Worm (Caenorhabditis elegans) whole organism, L4 larva: ENCODE measurements around the gene R05G9.3.

Experiments
- F10B5.3 ChIP-seq: sonication (generic microtip); optimal IDR thresholded peaks from 2 replicates; lab custom pipeline; 2016; ENCODE audit warnings: mild to moderate bottlenecking, missing genetic modification characterization, missing compliant biosample characterization
- R02D3.7 ChIP-seq: fragments of 150-350 bp; sonication (generic microtip); optimal IDR thresholded peaks from 3 replicates; lab custom pipeline; 2014; ENCODE audit warnings: missing biosample characterization, missing genetic modification characterization
- Y105C5A.15 ChIP-seq: fragments of 200-800 bp; sonication (Bioruptor generic); IDR thresholded peaks from 2 replicates; pipeline ENCODE4 v1.3.6; 2022; ENCODE audit warnings: missing genetic modification characterization, missing compliant biosample characterization
- arid-1 ChIP-seq: fragments of 200-800 bp; sonication (Bioruptor generic); conservative IDR thresholded peaks from 2 replicates; pipeline ENCODE4 v1.3.6; 2022; ENCODE audit warnings: missing genetic modification reagents, missing genetic modification characterization, missing compliant biosample characterization
- egl-27 ChIP-seq: sonication (generic microtip); optimal IDR thresholded peaks from 3 replicates; lab custom pipeline; 2017; ENCODE audit warnings: missing biosample characterization, missing genetic modification reagents, missing genetic modification characterization
- fkh-10 ChIP-seq: fragments of 150-350 bp; optimal IDR thresholded peaks from 2 replicates; lab custom pipeline; 2014; ENCODE audit warnings: missing biosample characterization, missing genetic modification reagents, missing genetic modification characterization
- lin-38 ChIP-seq: fragments of 200-800 bp; sonication (Bioruptor generic); IDR thresholded peaks from 2 replicates; pipeline ENCODE4 v1.3.6; 2022; ENCODE audit warnings: missing genetic modification reagents, missing genetic modification characterization, missing compliant biosample characterization
- lsy-2 ChIP-seq, 2 experiments: fragments of 150-350 bp in 1 of 2; sonication (generic microtip) in 1 of 2; optimal IDR thresholded peaks; 2 replicates each; lab custom pipeline; 2014 to 2017; ENCODE audit warnings: missing biosample characterization in 2 of 2, missing genetic modification characterization in 2 of 2
- nhr-41 ChIP-seq: fragments of 200-800 bp; sonication (Bioruptor generic); IDR thresholded peaks from 2 replicates; pipeline ENCODE4 v1.3.6; 2022; ENCODE audit warnings: missing genetic modification reagents, missing genetic modification characterization, missing compliant biosample characterization
- nhr-77 ChIP-seq: fragments of 150-350 bp; optimal IDR thresholded peaks from 2 replicates; lab custom pipeline; 2014; ENCODE audit warnings: missing biosample characterization, missing genetic modification characterization
- skn-1 ChIP-seq: fragments of 150-350 bp; optimal IDR thresholded peaks from 2 replicates; lab custom pipeline; 2014; ENCODE audit warnings: missing biosample characterization, missing genetic modification characterization
- snpc-4 ChIP-seq: fragments of 150-350 bp; optimal IDR thresholded peaks from 2 replicates; lab custom pipeline; 2014; ENCODE audit warnings: missing biosample characterization, missing genetic modification characterization
- unc-39 ChIP-seq: sonication (generic microtip); optimal IDR thresholded peaks from 2 replicates; lab custom pipeline; 2017; ENCODE audit warnings: missing biosample characterization, missing genetic modification characterization

ce11 chrII:6513357-6513756 is 12.0 kb upstream of the R05G9.3 start:
- no peak for TF ChIP-seq unc-39
- no peak for TF ChIP-seq lin-38 (GFP tag; lab: Robert Waterston, UW)
- TF ChIP-seq lsy-2 (tag; optimal IDR thresholded peaks at IDR 0.05; lab: Kevin White, UChicago): no peak
- TF ChIP-seq fkh-10 (GFP tag; lab: Kevin White, UChicago): no peak
- no peak for TF ChIP-seq snpc-4
- TF ChIP-seq F10B5.3 (tag; lab: Kevin White, UChicago): no peak
- TF ChIP-seq skn-1 (tag; lab: Kevin White, UChicago): no peak
- no peak for TF ChIP-seq nhr-77 (tag; lab: Kevin White, UChicago)
- TF ChIP-seq Y105C5A.15 (GFP tag; lab: Robert Waterston, UW): no peak
- TF ChIP-seq egl-27 (tag; lab: Kevin White, UChicago): no peak
- no peak for TF ChIP-seq R02D3.7
- TF ChIP-seq arid-1 (GFP tag; lab: Robert Waterston, UW): no peak
- TF ChIP-seq nhr-41 (GFP tag; lab: Robert Waterston, UW): no peak
